Worm (Caenorhabditis elegans): ENCODE data around the gene egl-4.

ce11 chrIV:1842314-1842713 lies 5.6 kb upstream of the egl-4 start:
- TF ChIP-seq mab-5 (tag; optimal IDR thresholded peaks at IDR 0.05): no peak
- no peak for TF ChIP-seq ztf-11 (tag; optimal IDR thresholded peaks at IDR 0.05)
- no peak for TF ChIP-seq unc-39 (tag; optimal IDR thresholded peaks at IDR 0.05)
- TF ChIP-seq lin-32 (GFP tag; optimal IDR thresholded peaks at IDR 0.05): no peak
- TF ChIP-seq blmp-1 (tag; optimal IDR thresholded peaks at IDR 0.05): no peak
- no peak for TF ChIP-seq nhr-237 (tag; optimal IDR thresholded peaks at IDR 0.05)
- no peak for TF ChIP-seq snpc-4 (tag; optimal IDR thresholded peaks at IDR 0.05)

Data from whole organism, mixed stage, embryonic.